Worm (Caenorhabditis elegans) whole organism, L4/young adult: Measurements from ENCODE around the gene F59B10.3.
A peak's percentile ranks its signal among the peaks of the same experiment; 100 is the strongest.

Source experiments
- W03F9.2 ChIP-seq: fragments of 150-350 bp; optimal IDR thresholded peaks from 2 replicates; lab custom pipeline; 2014; ENCODE audit warnings: missing biosample characterization, missing genetic modification characterization
- dao-5 ChIP-seq: sonication (generic microtip); optimal IDR thresholded peaks from 2 replicates; lab custom pipeline; 2016; ENCODE audit warnings: missing genotype, missing genetic modification characterization, moderate library complexity, missing compliant biosample characterization
- him-1 ChIP-seq: sonication (generic microtip); optimal IDR thresholded peaks from 2 replicates; lab custom pipeline; 2016; ENCODE audit warnings: missing genotype, missing genetic modification reagents, missing genetic modification characterization, missing compliant biosample characterization

The F59B10.3 gene

DNA sequence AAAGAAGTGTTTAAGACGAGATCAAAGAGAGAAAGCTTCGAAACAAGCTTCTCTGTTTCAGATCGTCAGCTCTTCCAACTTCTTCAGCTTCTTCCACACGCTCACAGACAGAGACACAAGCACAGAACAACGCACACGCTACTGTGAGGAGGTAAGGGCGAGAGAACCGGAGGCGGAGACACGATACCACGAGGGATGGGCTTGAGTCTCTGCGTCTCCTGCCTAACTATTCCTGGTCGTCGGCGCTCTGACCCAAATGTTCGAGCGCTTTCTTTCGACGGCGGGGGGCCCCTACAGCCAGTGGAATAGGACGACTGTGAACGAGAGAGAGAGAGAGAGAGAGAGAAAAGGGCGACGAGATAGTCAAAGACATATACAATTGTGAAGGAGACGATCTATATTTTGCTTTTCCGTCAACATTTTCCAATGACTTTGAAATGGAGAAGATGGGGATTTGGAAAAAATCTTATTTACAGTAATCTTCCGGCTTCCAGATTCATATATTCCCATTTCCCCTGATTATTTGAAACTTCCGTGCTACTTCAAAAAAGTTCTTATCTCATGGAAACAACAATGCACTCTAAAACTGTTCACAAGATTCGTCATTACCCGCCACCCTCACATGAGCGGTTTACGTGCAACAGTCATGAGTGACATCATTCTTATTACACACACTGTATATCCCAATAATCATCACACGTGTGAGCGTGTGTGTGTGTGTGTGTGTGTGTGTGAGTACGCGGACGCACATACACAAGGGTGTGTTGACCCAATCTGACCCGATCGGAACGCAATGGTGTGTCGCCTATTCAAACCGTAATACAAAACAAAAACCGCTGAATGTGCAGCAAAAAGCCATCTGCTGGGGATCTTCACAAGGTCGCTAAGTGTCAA, 38.7 kb downstream of the F59B10.3 start:
- TF ChIP-seq dao-5 (tag; lab: Kevin White, UChicago) (no peak), him-1 (peak; percentile 80), W03F9.2 (peak; percentile 58)

DNA sequence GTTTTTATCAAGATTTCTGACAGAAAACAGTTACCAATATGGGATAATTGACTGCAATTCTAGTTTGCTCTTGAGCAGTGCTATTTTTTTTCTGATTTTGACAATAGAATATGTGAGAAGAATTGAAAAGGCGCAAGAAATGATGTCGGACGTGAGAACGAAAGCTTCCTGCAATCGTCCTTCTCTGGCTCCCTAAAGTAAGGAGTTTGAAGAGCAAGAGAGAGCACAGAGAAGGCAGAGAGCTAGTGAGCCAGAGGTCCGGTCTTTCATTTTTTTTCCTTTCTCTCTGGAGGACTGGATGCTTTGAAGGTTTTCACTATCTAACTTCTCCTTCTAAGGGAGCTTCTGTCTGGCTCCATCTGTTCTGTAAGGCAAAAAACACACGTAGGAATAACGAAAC, 39.8 kb downstream of the F59B10.3 start:
- no peak for TF ChIP-seq dao-5 (tag; lab: Kevin White, UChicago)
- TF ChIP-seq him-1 = no peak
- TF ChIP-seq W03F9.2 = no peak

DNA sequence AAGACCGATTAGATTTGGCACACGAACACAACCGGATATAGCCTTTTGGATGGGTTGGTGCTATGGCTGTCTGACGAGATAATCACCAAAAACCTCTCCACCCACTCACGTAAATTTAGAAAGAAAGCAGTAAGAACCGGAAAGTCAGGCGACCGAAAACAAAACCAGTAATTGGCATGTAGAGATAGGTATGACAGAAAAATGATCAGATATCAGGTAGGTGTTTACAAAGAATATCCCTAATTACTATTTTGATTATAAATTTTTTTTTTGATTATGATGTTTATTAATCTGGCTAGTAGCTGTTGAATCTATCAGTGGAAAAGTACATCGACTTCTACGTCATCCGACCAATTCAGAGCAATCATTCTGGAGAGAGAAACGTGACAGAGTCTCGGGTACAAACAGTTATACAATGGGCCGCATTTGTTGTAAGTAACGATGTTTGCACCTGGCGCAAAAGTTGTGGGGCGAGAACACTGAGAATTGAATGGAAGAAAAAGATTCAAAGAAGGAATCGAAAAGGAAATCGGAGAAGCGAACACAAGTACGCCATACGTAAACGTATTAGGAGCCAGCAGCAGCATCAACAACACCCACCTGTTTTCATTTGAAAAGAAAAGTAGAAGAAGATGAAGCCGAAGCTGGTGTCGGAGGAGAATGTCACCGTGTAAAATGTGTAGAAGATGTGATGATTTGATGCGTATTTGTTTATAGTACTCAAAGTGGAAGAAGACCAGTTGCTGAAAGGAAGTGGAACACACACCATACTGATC, 40.7 kb downstream of the F59B10.3 start:
- TF ChIP-seq W03F9.2 (no peak), him-1 (no peak), dao-5 (tag; lab: Kevin White, UChicago) (no peak)

DNA sequence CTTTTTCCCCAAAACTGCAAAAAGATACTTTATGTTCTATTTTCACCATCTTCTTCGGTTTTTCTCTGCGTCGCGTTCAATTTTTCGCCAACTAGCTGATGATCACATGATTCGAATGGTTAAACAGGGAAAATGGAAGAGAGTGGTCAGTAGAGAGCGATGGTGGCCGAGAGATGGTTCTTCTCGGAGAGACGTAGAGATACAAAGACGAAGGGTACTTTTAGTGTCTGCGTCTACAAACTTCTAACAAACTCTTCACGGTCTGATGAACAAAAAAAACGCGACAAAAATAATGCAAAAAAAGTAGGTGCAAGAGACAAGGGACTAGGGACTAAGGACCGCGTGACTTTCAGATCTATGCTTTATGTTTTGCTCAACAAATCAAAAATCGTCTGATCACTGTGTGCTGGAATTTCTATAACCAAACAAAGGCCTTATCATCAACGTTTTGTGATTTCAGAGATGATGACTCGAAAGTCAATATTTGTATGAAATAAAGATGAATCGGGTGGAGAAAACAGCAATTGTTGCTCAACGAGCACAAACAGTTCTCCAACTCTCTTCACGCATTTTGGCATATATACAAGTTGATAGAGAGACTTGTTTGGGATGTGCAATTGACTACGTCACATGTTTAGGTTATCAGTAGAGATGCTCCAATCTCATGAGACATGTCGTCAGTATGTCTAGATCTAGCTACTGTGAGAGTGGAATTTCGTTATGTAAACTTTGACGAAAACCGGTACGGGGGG, 41.8 kb downstream of the F59B10.3 start:
- peak; percentile 81 for TF ChIP-seq W03F9.2
- peak; percentile 84 for TF ChIP-seq him-1
- TF ChIP-seq dao-5 (tag; lab: Kevin White, UChicago) = no peak

DNA sequence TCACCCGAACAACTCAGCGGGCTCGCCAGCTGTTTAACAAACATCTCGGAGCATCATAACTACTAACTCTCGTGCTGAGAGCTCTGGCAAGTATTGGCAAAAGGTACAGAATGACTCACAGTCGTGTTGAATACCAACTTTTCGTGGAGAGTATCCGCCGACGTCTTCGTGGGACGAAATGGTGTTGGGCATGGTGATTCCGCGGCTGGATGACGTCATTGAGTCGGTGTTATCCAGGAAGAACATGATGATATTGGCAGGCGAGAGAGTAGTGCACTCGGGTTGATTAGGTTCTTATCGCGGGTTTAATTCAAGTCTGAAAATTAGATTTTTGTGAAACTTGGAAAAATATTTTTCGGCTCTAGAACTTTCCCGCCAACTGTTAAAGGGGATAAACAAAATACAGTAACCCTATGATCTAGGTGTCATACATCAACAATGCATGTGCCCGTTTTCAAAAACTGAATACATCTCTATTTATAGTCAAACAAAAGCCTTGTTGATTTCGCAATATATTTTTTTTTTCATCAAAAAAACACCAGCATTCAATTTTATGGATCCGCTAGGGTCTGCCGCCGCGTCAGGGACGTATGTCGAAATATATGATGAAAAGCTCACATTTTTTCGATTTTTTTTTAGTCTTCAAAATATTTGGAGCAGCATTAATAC, 43.2 kb downstream of the F59B10.3 start:
- TF ChIP-seq W03F9.2 (no peak), him-1 (no peak), dao-5 (tag; lab: Kevin White, UChicago) (no peak)

DNA sequence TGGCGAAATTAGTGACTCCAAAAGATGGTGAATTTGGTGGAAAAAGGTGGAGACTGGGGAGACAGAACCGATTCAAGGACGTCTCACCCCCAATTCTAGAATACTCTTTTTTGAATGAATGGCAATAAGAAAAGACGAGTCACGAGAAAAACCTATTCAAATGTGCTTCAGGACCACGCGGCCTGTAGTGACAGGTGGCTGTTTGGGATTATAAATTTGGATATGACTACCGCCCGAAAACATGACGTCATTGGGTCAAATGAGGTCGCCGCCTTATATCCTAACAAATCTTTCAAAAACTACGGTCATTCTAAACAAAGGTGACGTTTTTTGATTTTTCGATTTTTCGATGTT, 43.7 kb downstream of the F59B10.3 start:
- TF ChIP-seq dao-5 (tag; lab: Kevin White, UChicago) (no peak), W03F9.2 (no peak), him-1 (no peak)

DNA sequence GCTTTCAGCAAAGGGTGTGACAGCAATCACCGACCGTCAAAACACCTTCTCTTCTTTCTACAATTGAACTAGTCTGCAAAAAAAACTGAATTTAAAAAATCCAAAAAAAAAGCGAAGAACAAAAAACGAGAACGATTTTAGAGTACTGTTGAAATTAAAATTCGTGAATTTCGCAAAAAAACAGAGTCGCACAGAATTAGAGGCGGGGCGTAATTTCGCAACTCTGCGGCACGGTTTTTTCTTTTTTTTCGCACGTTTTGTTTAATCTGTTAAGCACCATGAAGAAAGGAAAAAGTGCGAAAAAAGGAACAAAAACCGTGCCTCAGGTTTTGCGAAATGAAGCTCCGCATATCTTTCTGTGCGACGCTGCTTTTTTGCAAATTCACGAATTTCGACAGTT, 44.6 kb downstream of the F59B10.3 start, which contains the start of gene mnk-1:
Gene mnk-1 (minus strand): TSS at position 73 of the 400 bp plus-strand sequence.
- TF ChIP-seq dao-5 (tag; lab: Kevin White, UChicago) = no peak
- no peak for TF ChIP-seq him-1
- TF ChIP-seq W03F9.2 = no peak

DNA sequence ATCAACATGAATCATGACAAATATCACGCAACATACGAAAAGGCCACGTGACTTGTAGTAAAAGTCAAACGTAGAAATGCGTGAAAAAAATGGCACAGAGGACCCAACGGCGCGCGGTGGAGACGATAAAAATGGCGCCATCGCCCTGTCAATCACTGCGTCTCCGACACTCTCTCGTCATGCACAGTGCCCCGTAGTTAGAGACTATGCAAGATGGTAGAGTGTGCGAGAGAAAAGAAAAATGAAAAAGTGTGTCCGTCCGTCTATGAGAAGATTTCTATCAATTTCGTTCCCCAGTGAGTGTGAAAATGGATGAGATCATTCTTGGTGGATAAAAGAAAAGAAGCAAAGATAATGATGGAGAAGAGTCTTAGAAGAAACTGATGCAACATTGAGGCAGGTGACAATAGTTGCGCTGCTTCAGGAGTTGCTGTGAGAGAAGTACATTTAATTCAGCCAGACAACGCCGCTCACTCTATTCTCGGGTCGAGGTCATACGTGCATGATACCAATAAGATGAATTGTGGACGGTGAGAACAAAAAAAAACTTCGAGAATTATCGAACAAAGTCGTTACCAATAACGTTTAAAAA, 45.2 kb downstream of the F59B10.3 start:
- TF ChIP-seq dao-5 (tag; lab: Kevin White, UChicago) (no peak), W03F9.2 (no peak), him-1 (no peak)

DNA sequence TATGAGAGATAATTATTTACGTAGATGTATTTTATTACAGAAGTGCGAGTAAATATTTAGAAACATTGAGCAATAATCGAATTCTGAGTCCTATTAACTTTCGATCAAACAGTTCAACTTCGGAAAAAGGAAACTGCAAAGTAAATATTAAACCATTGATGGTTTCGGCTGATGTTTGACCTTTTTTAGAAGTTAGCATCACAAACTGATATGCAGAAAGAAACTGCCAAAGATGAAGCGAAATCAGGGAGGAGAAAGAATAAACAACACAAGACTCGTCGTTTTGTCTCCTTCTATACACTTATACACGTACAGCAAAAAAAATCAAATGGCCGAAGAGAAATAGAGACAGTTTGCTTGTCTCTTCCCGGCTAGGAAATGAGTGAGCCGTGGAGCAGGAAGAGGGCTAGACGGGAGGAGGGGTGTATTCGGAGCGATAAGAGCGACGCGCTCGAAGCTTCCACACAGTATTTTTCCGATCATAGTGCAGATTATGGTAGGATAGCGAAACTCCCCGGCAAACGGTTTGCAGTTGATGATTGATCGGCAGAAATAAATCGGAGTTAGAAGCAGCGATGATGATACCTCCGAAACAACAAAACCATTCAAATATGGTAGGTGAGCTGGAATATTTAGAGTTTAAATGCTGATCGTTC, 46.3 kb downstream of the F59B10.3 start:
- TF ChIP-seq him-1 (no peak), dao-5 (tag; lab: Kevin White, UChicago) (no peak), W03F9.2 (no peak)

DNA sequence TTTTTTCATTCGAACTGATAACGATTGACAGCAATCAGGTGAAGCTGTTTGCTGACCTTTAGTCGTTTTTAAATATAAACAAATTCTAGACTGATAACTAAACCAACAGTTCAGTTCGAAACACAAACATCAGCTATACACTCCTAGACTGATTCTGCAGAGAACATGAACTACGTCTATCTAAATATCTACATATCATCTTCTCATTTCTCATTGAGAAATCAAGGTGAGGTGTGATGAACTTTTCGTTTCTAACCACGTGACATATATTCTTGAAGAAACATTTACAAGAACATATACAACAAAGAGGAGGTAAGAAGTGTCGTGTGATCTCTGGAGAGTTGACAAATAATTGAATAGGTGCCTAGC, 46.8 kb downstream of the F59B10.3 start:
- no peak for TF ChIP-seq dao-5 (tag; lab: Kevin White, UChicago)
- no peak for TF ChIP-seq W03F9.2

DNA sequence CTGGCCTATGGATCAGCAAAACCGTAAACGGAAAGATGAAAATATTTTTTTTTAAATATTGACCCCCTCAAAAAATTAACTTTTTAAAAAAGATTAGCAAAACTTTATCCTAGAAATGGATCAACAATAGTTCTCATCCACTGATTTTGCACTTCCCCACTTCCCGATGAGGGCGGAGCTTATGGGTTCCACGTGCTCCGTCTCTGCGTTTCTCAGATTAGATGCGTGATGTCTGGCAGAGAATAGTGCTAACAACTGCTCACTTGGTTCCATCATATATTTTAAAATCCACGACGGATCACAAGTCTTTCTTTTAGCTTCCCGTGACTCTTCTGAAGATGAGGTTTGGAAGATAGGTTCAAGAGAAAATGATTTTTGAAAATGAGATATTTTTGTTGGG, 48.0 kb downstream of the F59B10.3 start:
- no peak for TF ChIP-seq W03F9.2
- TF ChIP-seq him-1 = no peak
- no peak for TF ChIP-seq dao-5 (tag; lab: Kevin White, UChicago)

DNA sequence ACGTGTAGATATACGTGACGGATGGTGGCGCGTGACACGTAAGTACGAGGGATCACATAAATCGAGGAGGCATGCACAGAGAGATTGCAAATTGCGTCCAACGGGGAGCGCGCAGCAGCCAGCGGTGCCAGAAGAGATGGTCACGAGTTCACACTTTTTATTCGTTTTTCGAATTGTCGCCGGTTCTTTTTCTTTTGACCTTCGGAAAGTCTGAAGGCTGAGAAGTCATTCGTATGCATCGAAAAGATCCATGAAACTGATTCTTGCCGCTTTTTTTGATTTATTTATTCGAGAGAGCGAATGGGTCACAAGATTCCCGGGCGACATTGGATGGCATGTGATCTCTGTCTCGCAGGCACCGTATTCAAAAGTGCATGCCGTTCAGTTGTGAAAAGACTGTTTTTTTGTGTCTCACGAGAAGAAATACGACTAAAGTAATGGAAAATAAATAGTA, 48.6 kb downstream of the F59B10.3 start:
- TF ChIP-seq dao-5 (tag; lab: Kevin White, UChicago) (no peak), him-1 (no peak), W03F9.2 (no peak)

DNA sequence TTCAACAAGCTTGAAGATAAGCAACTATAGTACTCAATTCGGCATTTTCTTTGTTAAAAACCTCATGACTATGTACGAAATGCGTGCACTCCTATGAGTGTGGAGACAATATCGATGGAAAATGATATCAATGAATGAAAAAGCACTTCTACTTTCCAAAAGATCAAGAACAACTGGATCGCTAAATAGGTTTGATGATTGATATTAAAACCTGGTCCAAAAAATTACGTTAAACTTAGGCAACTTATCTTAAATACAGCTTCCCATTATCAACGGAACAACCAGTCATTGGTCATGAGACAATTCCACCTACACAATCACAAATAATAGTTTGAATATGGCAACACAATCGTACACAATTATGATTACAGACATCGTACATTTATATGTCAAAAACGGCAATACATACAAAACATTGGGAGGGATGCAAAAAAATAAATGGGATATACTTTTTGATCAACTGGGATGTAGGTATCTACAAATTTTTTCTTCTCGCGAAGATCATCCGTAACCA, 49.4 kb downstream of the F59B10.3 start:
- no peak for TF ChIP-seq dao-5 (tag; lab: Kevin White, UChicago)
- TF ChIP-seq him-1 = no peak
- no peak for TF ChIP-seq W03F9.2
